Worm (Caenorhabditis elegans) whole organism, young adult: Measurements from ENCODE around the gene sfxn-1.5.
"Not testable (repeated sequence)": the region's sequence is repeated elsewhere in the genome, so short reads cannot be mapped to it uniquely, and the experiment has no call there.

Experiments
- B0035.1 ChIP-seq: sonication (generic microtip); optimal IDR thresholded peaks from 2 replicates; lab custom pipeline; 2016; ENCODE audit warnings: missing genetic modification characterization, mild to moderate bottlenecking, missing compliant biosample characterization, missing genotype, missing genetic modification reagents
- B0261.1 ChIP-seq: sonication (generic microtip); optimal IDR thresholded peaks from 2 replicates; lab custom pipeline; 2016; ENCODE audit warnings: mild to moderate bottlenecking, missing genetic modification characterization, moderate library complexity, missing compliant biosample characterization
- B0336.3 ChIP-seq: fragments of 200-800 bp; sonication (Bioruptor generic); IDR thresholded peaks from 2 replicates; pipeline ENCODE4 v1.3.6; 2022; ENCODE audit warnings: missing genetic modification characterization, missing compliant biosample characterization
- F10E7.11 ChIP-seq: sonication (generic microtip); optimal IDR thresholded peaks from 2 replicates; lab custom pipeline; 2017; ENCODE audit warnings: mild to moderate bottlenecking, missing genetic modification characterization, moderate library complexity, missing compliant biosample characterization
- F49E8.2 ChIP-seq: sonication (generic microtip); optimal IDR thresholded peaks from 3 replicates; lab custom pipeline; 2017; ENCODE audit warnings: missing genetic modification characterization, mild to moderate bottlenecking, missing compliant biosample characterization, antibody characterized with exemption, moderate library complexity; ENCODE audit not compliant: insufficient read depth
- F52B5.7 ChIP-seq: sonication (generic microtip); optimal IDR thresholded peaks from 2 replicates; lab custom pipeline; 2016; ENCODE audit warnings: mild to moderate bottlenecking, missing genetic modification characterization, missing compliant biosample characterization
- K11D2.4 ChIP-seq: fragments of 200-800 bp; sonication (Bioruptor generic); IDR thresholded peaks from 2 replicates; pipeline ENCODE4 v1.3.6; 2022; ENCODE audit warnings: missing genetic modification reagents, missing genetic modification characterization, missing compliant biosample characterization
- K12H6.12 ChIP-seq: fragments of 200-800 bp; sonication (Bioruptor generic); optimal IDR thresholded peaks from 2 replicates; lab custom pipeline; 2018; ENCODE audit warnings: mild to moderate bottlenecking, missing genetic modification characterization, missing compliant biosample characterization
- Y53F4B.3 ChIP-seq: fragments of 200-800 bp; sonication (Bioruptor generic); IDR thresholded peaks from 2 replicates; pipeline ENCODE4 v1.3.6; 2022; ENCODE audit warnings: missing genetic modification reagents, missing genetic modification characterization, missing compliant biosample characterization
- akir-1 ChIP-seq: fragments of 200-800 bp; sonication (Bioruptor generic); optimal IDR thresholded peaks from 2 replicates; lab custom pipeline; 2018; ENCODE audit warnings: mild to moderate bottlenecking, missing genetic modification characterization, moderate library complexity, missing compliant biosample characterization
- atf-7 ChIP-seq: sonication (generic microtip); optimal IDR thresholded peaks from 2 replicates; lab custom pipeline; 2017; ENCODE audit warnings: mild to moderate bottlenecking, missing genetic modification characterization, missing compliant biosample characterization
- athp-1 ChIP-seq: sonication (generic microtip); optimal IDR thresholded peaks from 2 replicates; lab custom pipeline; 2017; ENCODE audit warnings: mild to moderate bottlenecking, missing genetic modification characterization, missing compliant biosample characterization
- attf-5 ChIP-seq: fragments of 200-800 bp; sonication (Bioruptor generic); optimal IDR thresholded peaks from 2 replicates; lab custom pipeline; 2018; ENCODE audit warnings: mild to moderate bottlenecking, missing genetic modification characterization, missing compliant biosample characterization
- cebp-1 ChIP-seq, 2 experiments: fragments of 200-800 bp in 1 of 2; sonication (Bioruptor generic) in 1 of 2; sonication (generic microtip) in 1 of 2; IDR thresholded peaks in 1 of 2; optimal IDR thresholded peaks in 1 of 2; 2 replicates each; pipeline versions ENCODE4 v1.3.6 to Lab custom; 2017 to 2022; ENCODE audit warnings: missing compliant biosample characterization in 2 of 2, missing genetic modification characterization in 2 of 2, mild to moderate bottlenecking in 1 of 2, missing genetic modification reagents in 1 of 2, moderate library complexity in 1 of 2
- ceh-27 ChIP-seq: fragments of 200-800 bp; sonication (Bioruptor generic); optimal IDR thresholded peaks from 2 replicates; lab custom pipeline; 2018; ENCODE audit warnings: mild to moderate bottlenecking, missing genetic modification characterization, moderate library complexity, missing compliant biosample characterization
- chd-7 ChIP-seq: sonication (generic microtip); optimal IDR thresholded peaks from 2 replicates; lab custom pipeline; 2016; ENCODE audit warnings: mild to moderate bottlenecking, missing genetic modification characterization, moderate library complexity, missing compliant biosample characterization
- dox-1 ChIP-seq: fragments of 200-800 bp; sonication (Bioruptor generic); IDR thresholded peaks from 2 replicates; pipeline ENCODE4 v1.3.6; 2022; ENCODE audit warnings: missing genetic modification reagents, missing genetic modification characterization, missing compliant biosample characterization
- egl-44 ChIP-seq: fragments of 200-800 bp; sonication (Bioruptor generic); IDR thresholded peaks from 2 replicates; pipeline ENCODE4 v1.3.6; 2022; ENCODE audit warnings: missing genetic modification reagents, missing genetic modification characterization, missing compliant biosample characterization
- egrh-3 ChIP-seq: fragments of 200-800 bp; sonication (Bioruptor generic); IDR thresholded peaks from 2 replicates; pipeline ENCODE4 v1.3.6; 2022; ENCODE audit warnings: missing genetic modification reagents, missing genetic modification characterization, missing compliant biosample characterization
- fkh-3 ChIP-seq: sonication (generic microtip); optimal IDR thresholded peaks from 2 replicates; lab custom pipeline; 2016; ENCODE audit warnings: mild to moderate bottlenecking, missing genetic modification characterization, missing compliant biosample characterization
- gei-17 ChIP-seq: fragments of 200-800 bp; sonication (Bioruptor generic); optimal IDR thresholded peaks from 2 replicates; lab custom pipeline; 2018; ENCODE audit warnings: mild to moderate bottlenecking, missing genetic modification characterization, missing compliant biosample characterization
- hmg-1.2 ChIP-seq: fragments of 200-800 bp; sonication (Bioruptor generic); IDR thresholded peaks from 2 replicates; pipeline ENCODE4 v1.3.6; 2022; ENCODE audit warnings: missing genetic modification reagents, missing genetic modification characterization, missing compliant biosample characterization
- let-607 ChIP-seq, 2 experiments: fragments of 200-800 bp in 1 of 2; sonication (Bioruptor generic) in 1 of 2; sonication (generic microtip) in 1 of 2; optimal IDR thresholded peaks; 2 replicates each; lab custom pipeline; 2016 to 2018; ENCODE audit warnings: mild to moderate bottlenecking in 2 of 2, missing compliant biosample characterization in 2 of 2, missing genetic modification characterization in 2 of 2, moderate library complexity in 2 of 2, missing genotype in 1 of 2
- lin-40 ChIP-seq: sonication (generic microtip); optimal IDR thresholded peaks from 2 replicates; lab custom pipeline; 2016; ENCODE audit warnings: missing genetic modification characterization, mild to moderate bottlenecking, missing compliant biosample characterization, missing genotype, missing genetic modification reagents
- lir-1 ChIP-seq: fragments of 200-800 bp; sonication (Bioruptor generic); conservative IDR thresholded peaks from 2 replicates; pipeline ENCODE4 v1.3.6; 2022; ENCODE audit warnings: missing genetic modification reagents, missing genetic modification characterization, missing compliant biosample characterization
- mcd-1 ChIP-seq: fragments of 200-800 bp; sonication (Bioruptor generic); IDR thresholded peaks from 2 replicates; pipeline ENCODE4 v1.3.6; 2022; ENCODE audit warnings: missing genetic modification reagents, missing genetic modification characterization, missing compliant biosample characterization
- repo-1 ChIP-seq: sonication (generic microtip); optimal IDR thresholded peaks from 2 replicates; lab custom pipeline; 2017; ENCODE audit warnings: mild to moderate bottlenecking, missing genetic modification characterization, missing compliant biosample characterization
- snpc-4 ChIP-seq, 5 experiments: fragments of 150-350 bp in 1 of 5; sonication (generic microtip) in 4 of 5; optimal IDR thresholded peaks; 2 replicates each; lab custom pipeline; 2014 to 2018; ENCODE audit warnings: missing genetic modification characterization in 5 of 5, missing biosample characterization in 3 of 5, antibody characterized with exemption in 2 of 5, mild to moderate bottlenecking in 2 of 5, missing compliant biosample characterization in 2 of 5, missing genotype in 2 of 5, moderate library complexity in 2 of 5, missing genetic modification reagents in 1 of 5
- somi-1 ChIP-seq: fragments of 200-800 bp; sonication (Bioruptor generic); optimal IDR thresholded peaks from 2 replicates; lab custom pipeline; 2018; ENCODE audit warnings: mild to moderate bottlenecking, missing genetic modification characterization, missing compliant biosample characterization
- tbp1 ChIP-seq: fragments of 200-800 bp; sonication (Bioruptor generic); optimal IDR thresholded peaks from 2 replicates; lab custom pipeline; 2018; ENCODE audit warnings: mild to moderate bottlenecking, missing genetic modification characterization, missing compliant biosample characterization
- tlf-1 ChIP-seq: fragments of 200-800 bp; sonication (Bioruptor generic); optimal IDR thresholded peaks from 2 replicates; lab custom pipeline; 2018; ENCODE audit warnings: mild to moderate bottlenecking, missing genetic modification characterization, missing compliant biosample characterization
- zfh-2 ChIP-seq: fragments of 200-800 bp; sonication (Bioruptor generic); conservative IDR thresholded peaks from 2 replicates; pipeline ENCODE4 v1.3.6; 2022; ENCODE audit warnings: missing genetic modification reagents, missing genetic modification characterization, missing compliant biosample characterization
- ztf-18 ChIP-seq: sonication (generic microtip); optimal IDR thresholded peaks from 2 replicates; lab custom pipeline; 2016; ENCODE audit warnings: missing genotype, mild to moderate bottlenecking, missing genetic modification characterization, missing compliant biosample characterization
- ztf-26 ChIP-seq: sonication (generic microtip); optimal IDR thresholded peaks from 2 replicates; lab custom pipeline; 2017; ENCODE audit warnings: missing genetic modification characterization, missing compliant biosample characterization
- ztf-3 ChIP-seq: fragments of 200-800 bp; sonication (Bioruptor generic); optimal IDR thresholded peaks from 2 replicates; lab custom pipeline; 2018; ENCODE audit warnings: mild to moderate bottlenecking, missing genetic modification characterization, missing compliant biosample characterization

sfxn-1.5 gene

DNA sequence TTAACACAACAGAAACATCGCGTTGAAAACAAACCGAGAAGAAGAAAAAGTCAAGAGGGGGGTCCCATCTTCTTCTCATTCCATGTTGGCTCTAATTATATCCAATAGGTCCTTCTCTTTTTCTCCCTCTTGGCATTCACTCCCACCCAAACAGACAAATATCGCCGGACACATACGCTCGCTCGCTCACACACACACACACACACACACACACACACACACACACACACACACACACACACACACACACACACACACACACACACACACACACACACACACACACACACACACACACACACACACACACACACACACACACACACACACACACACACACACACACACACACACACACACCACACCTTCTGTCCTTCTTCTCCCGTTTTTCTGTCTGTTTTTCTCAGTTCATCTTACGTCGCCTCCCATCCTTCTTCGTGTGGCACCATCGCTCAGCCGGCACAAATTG lies 17.7 kb downstream of the sfxn-1.5 start, which contains the start of gene sto-4:
sto-4 (plus strand) TSS at position 360 of the 469 bp plus-strand sequence.
- TF ChIP-seq somi-1 (GFP tag; lab: Kevin White, UChicago): peak; percentile 90
- TF ChIP-seq B0035.1 (tag; lab: Kevin White, UChicago): peak; percentile 20
- peak; percentile 96 for TF ChIP-seq ceh-27 (GFP tag; lab: Kevin White, UChicago)
- TF ChIP-seq lin-40 (tag; lab: Kevin White, UChicago): peak; percentile 77
- TF ChIP-seq zfh-2 (GFP tag; lab: Robert Waterston, UW): peak; percentile 84
- peak; percentile 37; the same call in 1 of the 2 replicates for TF ChIP-seq mcd-1
- TF ChIP-seq gei-17 (GFP tag; lab: Kevin White, UChicago): peak; percentile 56
- peak; percentile 85; the same call in 1 of the 2 replicates for TF ChIP-seq dox-1 (GFP tag; lab: Robert Waterston, UW)
- peak; percentile 29 for TF ChIP-seq B0261.1
- TF ChIP-seq B0336.3 (GFP tag; lab: Robert Waterston, UW): peak; percentile 74
- peak; percentile 91 for TF ChIP-seq ztf-26
- peak; percentile 64 for TF ChIP-seq F10E7.11 (tag; lab: Kevin White, UChicago)
- TF ChIP-seq egrh-3 (GFP tag; lab: Robert Waterston, UW): peak; percentile 89
- peak; percentile 24 for TF ChIP-seq ztf-18 (tag; lab: Kevin White, UChicago)
- peak; percentile 64 for TF ChIP-seq repo-1 (tag; lab: Kevin White, UChicago)
- 0 out of 2 replicates have a peak, but pooled peaks have one; percentile 50 for TF ChIP-seq egl-44 (GFP tag; lab: Robert Waterston, UW)
- peak; percentile 64 for TF ChIP-seq tbp1 (GFP tag; lab: Kevin White, UChicago)
- peak; percentile 57 for TF ChIP-seq tlf-1 (GFP tag; lab: Kevin White, UChicago)
- peak; percentile 96 for TF ChIP-seq chd-7 (tag; lab: Kevin White, UChicago)
- not testable (repeated sequence) for TF ChIP-seq cebp-1 (GFP tag; IDR thresholded peaks at IDR 0.05; lab: Robert Waterston, UW); snpc-4 (GFP tag; optimal IDR thresholded peaks at IDR 0.05; lab: Kevin White, UChicago)
- peak; percentile 86 for TF ChIP-seq cebp-1 (tag; optimal IDR thresholded peaks at IDR 0.05; lab: Kevin White, UChicago)
- TF ChIP-seq ztf-3: peak; percentile 100
- peak; percentile 97 for TF ChIP-seq lir-1 (GFP tag; lab: Robert Waterston, UW)
- TF ChIP-seq athp-1 (tag; lab: Kevin White, UChicago): peak; percentile 63
- TF ChIP-seq akir-1 (GFP tag; lab: Kevin White, UChicago): peak; percentile 56
- TF ChIP-seq let-607 (tag; optimal IDR thresholded peaks at IDR 0.05; lab: Kevin White, UChicago): peak in 1 of 2 experiments; percentile 61
- peak; percentile 34 for TF ChIP-seq fkh-3 (tag; lab: Kevin White, UChicago)
- peak; percentile 98 for TF ChIP-seq K12H6.12 (tag; lab: Kevin White, UChicago)
- TF ChIP-seq F52B5.7 (tag; lab: Kevin White, UChicago): peak; percentile 60
- TF ChIP-seq snpc-4 (tag; optimal IDR thresholded peaks at IDR 0.05; lab: Kevin White, UChicago): peak in 2 of 4 experiments; percentile 19 to 36
- peak; percentile 53; the same call in 1 of the 2 replicates for TF ChIP-seq K11D2.4 (GFP tag; lab: Robert Waterston, UW)
- TF ChIP-seq atf-7 (tag; lab: Kevin White, UChicago): peak; percentile 54
- peak; percentile 67 for TF ChIP-seq attf-5 (GFP tag; lab: Kevin White, UChicago)
- peak; percentile 71 for TF ChIP-seq hmg-1.2 (GFP tag; lab: Robert Waterston, UW)

DNA sequence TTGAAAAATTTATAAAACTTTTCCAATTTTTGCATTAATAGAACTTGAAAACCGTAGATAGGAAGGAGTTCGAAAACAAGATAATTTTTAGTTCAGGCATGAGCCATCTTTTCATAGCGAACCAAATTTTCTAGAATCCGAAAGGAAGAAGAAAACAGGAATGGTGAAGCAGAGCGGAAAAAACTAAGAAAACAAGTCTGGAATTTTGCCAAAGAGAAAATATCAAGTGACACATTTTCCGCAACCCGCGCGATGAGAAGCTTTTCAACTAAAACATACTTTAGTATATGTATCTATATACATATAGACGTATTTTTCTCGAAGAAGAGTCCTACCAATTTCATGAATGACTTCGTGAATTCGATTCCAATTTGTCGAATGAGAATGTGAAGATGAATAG lies 19.9 kb downstream of the sfxn-1.5 start:
- TF ChIP-seq F49E8.2 (tag; lab: Kevin White, UChicago) (no peak), Y53F4B.3 (GFP tag; lab: Robert Waterston, UW) (no peak)
